Worm (Caenorhabditis elegans) whole organism, late embryonic: ENCODE results near the gene srlf-12.

Experiments
- C38D4.7 ChIP-seq: fragments of 200-800 bp; sonication (Bioruptor generic); optimal IDR thresholded peaks from 2 replicates; lab custom pipeline; 2018; ENCODE audit warnings: mild to moderate bottlenecking, missing genetic modification characterization, moderate library complexity, missing compliant biosample characterization
- F13H6.1 ChIP-seq: sonication (generic microtip); optimal IDR thresholded peaks from 2 replicates; lab custom pipeline; 2016; ENCODE audit warnings: missing genetic modification characterization, missing compliant biosample characterization
- K09A11.1 ChIP-seq: sonication (generic microtip); optimal IDR thresholded peaks from 2 replicates; lab custom pipeline; 2017; ENCODE audit warnings: antibody characterized with exemption, mild to moderate bottlenecking, missing genetic modification characterization, missing compliant biosample characterization; ENCODE audit not compliant: insufficient read depth
- T23F11.4 ChIP-seq: fragments of 200-800 bp; sonication (Bioruptor generic); optimal IDR thresholded peaks from 2 replicates; lab custom pipeline; 2018; ENCODE audit warnings: mild to moderate bottlenecking, missing genetic modification characterization, missing compliant biosample characterization
- ahr-1 ChIP-seq: sonication (generic microtip); optimal IDR thresholded peaks from 2 replicates; lab custom pipeline; 2016; ENCODE audit warnings: missing genetic modification characterization, missing compliant biosample characterization
- ama-1 ChIP-seq: fragments of 150-350 bp; optimal IDR thresholded peaks from 2 replicates; lab custom pipeline; 2014
- ceh-14 ChIP-seq: sonication (generic microtip); optimal IDR thresholded peaks from 2 replicates; lab custom pipeline; 2016; ENCODE audit warnings: missing genotype, missing genetic modification characterization, missing compliant biosample characterization
- ceh-18 ChIP-seq: sonication (generic microtip); optimal IDR thresholded peaks from 2 replicates; lab custom pipeline; 2016; ENCODE audit warnings: missing genetic modification characterization, missing compliant biosample characterization
- ceh-19 ChIP-seq: fragments of 200-800 bp; sonication (Bioruptor generic); optimal IDR thresholded peaks from 2 replicates; lab custom pipeline; 2018; ENCODE audit warnings: mild to moderate bottlenecking, missing genetic modification characterization, missing compliant biosample characterization
- ceh-31 ChIP-seq: sonication (generic microtip); optimal IDR thresholded peaks from 2 replicates; lab custom pipeline; 2016; ENCODE audit warnings: missing genetic modification characterization, missing compliant biosample characterization
- ceh-34 ChIP-seq: sonication (generic microtip); optimal IDR thresholded peaks from 2 replicates; lab custom pipeline; 2016; ENCODE audit warnings: mild to moderate bottlenecking, missing genetic modification characterization, missing compliant biosample characterization
- ceh-48 ChIP-seq: sonication (generic microtip); optimal IDR thresholded peaks from 2 replicates; lab custom pipeline; 2016; ENCODE audit warnings: missing genetic modification characterization, inconsistent platforms, missing compliant biosample characterization
- ceh-6 ChIP-seq: fragments of 200-800 bp; sonication (Bioruptor generic); optimal IDR thresholded peaks from 2 replicates; lab custom pipeline; 2018; ENCODE audit warnings: mild to moderate bottlenecking, missing genetic modification characterization, missing compliant biosample characterization
- ceh-9 ChIP-seq: sonication (generic microtip); optimal IDR thresholded peaks from 2 replicates; lab custom pipeline; 2016; ENCODE audit warnings: mild to moderate bottlenecking, missing genetic modification characterization, inconsistent platforms, missing compliant biosample characterization
- elt-2 ChIP-seq: sonication (generic microtip); optimal IDR thresholded peaks from 2 replicates; lab custom pipeline; 2016; ENCODE audit warnings: missing genetic modification reagents, missing genetic modification characterization, missing compliant biosample characterization
- eyg-1 ChIP-seq: sonication (generic microtip); optimal IDR thresholded peaks from 2 replicates; lab custom pipeline; 2016; ENCODE audit warnings: missing genotype, missing genetic modification characterization, missing compliant biosample characterization
- fax-1 ChIP-seq: sonication (generic microtip); optimal IDR thresholded peaks from 2 replicates; lab custom pipeline; 2016; ENCODE audit warnings: missing genotype, missing genetic modification characterization, missing compliant biosample characterization
- hlh-13 ChIP-seq: fragments of 200-800 bp; sonication (Bioruptor generic); optimal IDR thresholded peaks from 2 replicates; lab custom pipeline; 2018; ENCODE audit warnings: mild to moderate bottlenecking, missing genetic modification characterization, missing compliant biosample characterization
- hlh-30 ChIP-seq: sonication (generic microtip); optimal IDR thresholded peaks from 2 replicates; lab custom pipeline; 2017; ENCODE audit warnings: antibody characterized with exemption, missing genetic modification characterization, missing compliant biosample characterization; ENCODE audit not compliant: insufficient read depth
- hlh-6 ChIP-seq: sonication (generic microtip); optimal IDR thresholded peaks from 2 replicates; lab custom pipeline; 2016; ENCODE audit warnings: missing genotype, missing genetic modification characterization, missing compliant biosample characterization
- lin-11 ChIP-seq: fragments of 200-800 bp; sonication (Bioruptor generic); optimal IDR thresholded peaks from 2 replicates; lab custom pipeline; 2018; ENCODE audit warnings: mild to moderate bottlenecking, missing genetic modification characterization, missing compliant biosample characterization
- madf-2 ChIP-seq: sonication (generic microtip); optimal IDR thresholded peaks from 2 replicates; lab custom pipeline; 2017; ENCODE audit warnings: missing genetic modification characterization, missing compliant biosample characterization
- mec-3 ChIP-seq: sonication (generic microtip); optimal IDR thresholded peaks from 2 replicates; lab custom pipeline; 2016; ENCODE audit warnings: borderline replicate concordance, missing genetic modification characterization, missing compliant biosample characterization
- nfya-1 ChIP-seq: sonication (generic microtip); optimal IDR thresholded peaks from 2 replicates; lab custom pipeline; 2017; ENCODE audit warnings: missing genetic modification characterization, mild to moderate bottlenecking, missing compliant biosample characterization, antibody characterized with exemption, moderate library complexity
- nhr-11 ChIP-seq: fragments of 150-350 bp; optimal IDR thresholded peaks from 2 replicates; lab custom pipeline; 2014; ENCODE audit warnings: missing biosample characterization, missing genetic modification characterization
- odd-2 ChIP-seq: sonication (generic microtip); optimal IDR thresholded peaks from 2 replicates; lab custom pipeline; 2017; ENCODE audit warnings: antibody characterized with exemption, mild to moderate bottlenecking, missing genetic modification characterization, missing compliant biosample characterization
- pat-9 ChIP-seq: fragments of 200-800 bp; sonication (Bioruptor generic); optimal IDR thresholded peaks from 2 replicates; lab custom pipeline; 2018; ENCODE audit warnings: mild to moderate bottlenecking, missing genetic modification characterization, moderate library complexity, missing compliant biosample characterization
- pax-1 ChIP-seq: fragments of 150-350 bp; optimal IDR thresholded peaks from 2 replicates; lab custom pipeline; 2014; ENCODE audit warnings: missing biosample characterization, missing genetic modification characterization
- ref-2 ChIP-seq: sonication (generic microtip); optimal IDR thresholded peaks from 2 replicates; lab custom pipeline; 2016; ENCODE audit warnings: missing genetic modification characterization, missing compliant biosample characterization
- rnt-1 ChIP-seq: sonication (generic microtip); optimal IDR thresholded peaks from 2 replicates; lab custom pipeline; 2016; ENCODE audit warnings: missing genetic modification characterization, missing compliant biosample characterization
- sox-2 ChIP-seq: fragments of 200-800 bp; sonication (Bioruptor generic); IDR thresholded peaks from 2 replicates; pipeline ENCODE4 v1.3.6; 2022; ENCODE audit warnings: missing genetic modification reagents, missing genetic modification characterization, missing compliant biosample characterization
- tbx-2 ChIP-seq: sonication (generic microtip); optimal IDR thresholded peaks from 2 replicates; lab custom pipeline; 2016; ENCODE audit warnings: missing genetic modification characterization, missing compliant biosample characterization
- unc-42 ChIP-seq: sonication (generic microtip); optimal IDR thresholded peaks from 2 replicates; lab custom pipeline; 2016; ENCODE audit warnings: missing genotype, missing genetic modification characterization, missing compliant biosample characterization
- unc-55 ChIP-seq: sonication (generic microtip); optimal IDR thresholded peaks from 2 replicates; lab custom pipeline; 2017; ENCODE audit warnings: missing biosample characterization, missing genetic modification reagents, missing genetic modification characterization

The srlf-12 gene

ce11 chrIV:10935336-10935735, 43.4 kb upstream of the srlf-12 start (continued):
- no peak for TF ChIP-seq ceh-9 (tag; lab: Kevin White, UChicago)
- no peak for TF ChIP-seq ceh-6
- no peak for TF ChIP-seq lin-11 (tag; lab: Kevin White, UChicago)
- TF ChIP-seq ama-1 (lab: Kevin White, UChicago), result no peak

- TF ChIP-seq madf-2 (tag; lab: Kevin White, UChicago), result no peak
Observed at ce11 chrIV:10934786-10935185, 42.9 kb upstream of the srlf-12 start.

ce11 chrIV:10933777-10934546, 42.1 kb upstream of the srlf-12 start:
- no peak for TF ChIP-seq ama-1 (lab: Kevin White, UChicago)
- TF ChIP-seq mec-3 (tag; lab: Kevin White, UChicago), result no peak
- TF ChIP-seq T23F11.4 (GFP tag; lab: Kevin White, UChicago), result no peak
- TF ChIP-seq pax-1 (tag; lab: Kevin White, UChicago), result no peak
- no peak for TF ChIP-seq pat-9 (tag; lab: Kevin White, UChicago)
- TF ChIP-seq ceh-48 (tag; lab: Kevin White, UChicago), result no peak
- no peak for TF ChIP-seq hlh-6
- no peak for TF ChIP-seq nhr-11
- TF ChIP-seq, all 69 proteins: peak for 0

ce11 chrIV:10933062-10933552, 41.2 kb upstream of the srlf-12 start, which contains the start of the genes dnc-1 and lsm-7:
Gene dnc-1 (minus strand): TSS chrIV:10933203.
Gene lsm-7 (plus strand): TSS chrIV:10933502.
- peak; percentile 32 for TF ChIP-seq nfya-1 (tag; lab: Kevin White, UChicago)
- peak; percentile 35 for TF ChIP-seq tbx-2 (tag; lab: Kevin White, UChicago)
- TF ChIP-seq ceh-48 (tag; lab: Kevin White, UChicago), result peak; percentile 36
- TF ChIP-seq hlh-13 (GFP tag; lab: Kevin White, UChicago), result no peak
- peak; percentile 37 for TF ChIP-seq elt-2 (tag; lab: Kevin White, UChicago)
- peak; percentile 11 for TF ChIP-seq T23F11.4 (GFP tag; lab: Kevin White, UChicago)
- TF ChIP-seq K09A11.1 (tag; lab: Kevin White, UChicago), result peak; percentile 16
- peak; percentile 8 for TF ChIP-seq unc-42 (tag; lab: Kevin White, UChicago)
- no peak for TF ChIP-seq fax-1 (tag; lab: Kevin White, UChicago)
- TF ChIP-seq ceh-31 (tag; lab: Kevin White, UChicago), result peak; percentile 20

ce11 chrIV:10919770-10920169, 27.9 kb upstream of the srlf-12 start, which contains the start of gene rbr-2:
Gene rbr-2 (plus strand): TSS chrIV:10920070.
- no peak for TF ChIP-seq odd-2 (tag; lab: Kevin White, UChicago)
- TF ChIP-seq eyg-1 (tag; lab: Kevin White, UChicago), result no peak
- no peak for TF ChIP-seq ama-1 (lab: Kevin White, UChicago)
- TF ChIP-seq sox-2 (GFP tag; lab: Robert Waterston, UW), result no peak

- TF ChIP-seq ref-2 (tag; lab: Kevin White, UChicago), result peak; percentile 56
- no peak for TF ChIP-seq ceh-14 (tag; lab: Kevin White, UChicago)
- TF ChIP-seq tbx-2 (tag; lab: Kevin White, UChicago), result peak; percentile 49
- peak; percentile 69 for TF ChIP-seq nfya-1 (tag; lab: Kevin White, UChicago)
- TF ChIP-seq F13H6.1 (tag; lab: Kevin White, UChicago), result peak; percentile 6
- no peak for TF ChIP-seq sox-2 (GFP tag; lab: Robert Waterston, UW)
- TF ChIP-seq ceh-19 (GFP tag; lab: Kevin White, UChicago), result peak; percentile 10
- no peak for TF ChIP-seq K09A11.1 (tag; lab: Kevin White, UChicago)
- peak; percentile 77 for TF ChIP-seq ceh-18 (tag; lab: Kevin White, UChicago)
- peak; percentile 72 for TF ChIP-seq unc-55 (GFP tag; lab: Kevin White, UChicago)
- TF ChIP-seq unc-42 (tag; lab: Kevin White, UChicago), result peak; percentile 51
- TF ChIP-seq rnt-1 (tag; lab: Kevin White, UChicago), result peak; percentile 2
- peak; percentile 80 for TF ChIP-seq hlh-30
- no peak for TF ChIP-seq C38D4.7 (GFP tag; lab: Kevin White, UChicago)
- peak; percentile 29 for TF ChIP-seq pax-1 (tag; lab: Kevin White, UChicago)
- TF ChIP-seq ceh-31 (tag; lab: Kevin White, UChicago), result peak; percentile 80
- no peak for TF ChIP-seq odd-2 (tag; lab: Kevin White, UChicago)
- no peak for TF ChIP-seq ceh-9 (tag; lab: Kevin White, UChicago)
- TF ChIP-seq ahr-1, result no peak
- peak; percentile 66 for TF ChIP-seq ceh-34 (tag; lab: Kevin White, UChicago)
Observed at ce11 chrIV:10918877-10919560, 27.1 kb upstream of the srlf-12 start.
